Worm (Caenorhabditis elegans) whole organism, L1 larva: Measurements from ENCODE around the gene gadr-2.

ENCODE experiments used
- C04F5.9 ChIP-seq: sonication (generic microtip); optimal IDR thresholded peaks from 2 replicates; lab custom pipeline; 2016; ENCODE audit warnings: missing genetic modification characterization, missing compliant biosample characterization
- C16A3.4 ChIP-seq: fragments of 150-350 bp; optimal IDR thresholded peaks from 2 replicates; lab custom pipeline; 2014; ENCODE audit warnings: missing biosample characterization, missing genetic modification characterization
- C34B4.2 ChIP-seq: sonication (generic microtip); optimal IDR thresholded peaks from 2 replicates; lab custom pipeline; 2017; ENCODE audit warnings: mild to moderate bottlenecking, missing genetic modification characterization, missing compliant biosample characterization
- alr-1 ChIP-seq: fragments of 200-800 bp; sonication (Bioruptor generic); optimal IDR thresholded peaks from 2 replicates; lab custom pipeline; 2018; ENCODE audit warnings: borderline replicate concordance, mild to moderate bottlenecking, missing genetic modification characterization, missing compliant biosample characterization
- aly-2 ChIP-seq: fragments of 150-350 bp; optimal IDR thresholded peaks from 2 replicates; lab custom pipeline; 2014; ENCODE audit warnings: missing biosample characterization, missing genetic modification characterization
- ama-1 ChIP-seq: fragments of 150-350 bp; optimal IDR thresholded peaks from 2 replicates; lab custom pipeline; 2014
- blmp-1 ChIP-seq: fragments of 150-350 bp; optimal IDR thresholded peaks from 2 replicates; lab custom pipeline; 2014; ENCODE audit warnings: missing biosample characterization, missing genetic modification characterization
- ceh-63 ChIP-seq: fragments of 200-800 bp; sonication (Bioruptor generic); optimal IDR thresholded peaks from 2 replicates; lab custom pipeline; 2018; ENCODE audit warnings: mild to moderate bottlenecking, missing genetic modification characterization, missing compliant biosample characterization
- ceh-82 ChIP-seq, 3 experiments: fragments of 150-350 bp in 1 of 3; sonication (generic microtip) in 2 of 3; optimal IDR thresholded peaks; 2 replicates each; lab custom pipeline; 2014 to 2017; ENCODE audit warnings: missing biosample characterization in 3 of 3, missing genetic modification characterization in 3 of 3
- dpl-1 ChIP-seq, 3 experiments: fragments of 150-350 bp in 2 of 3; sonication (generic microtip) in 1 of 3; optimal IDR thresholded peaks; 2 replicates each; lab custom pipeline; 2014 to 2017; ENCODE audit warnings: missing biosample characterization in 3 of 3, missing genetic modification characterization in 3 of 3, missing genetic modification reagents in 3 of 3
- dsc-1 ChIP-seq: sonication (generic microtip); optimal IDR thresholded peaks from 2 replicates; lab custom pipeline; 2016; ENCODE audit warnings: mild to moderate bottlenecking, missing genetic modification characterization, missing compliant biosample characterization
- efl-1 ChIP-seq, 4 experiments: fragments of 150-350 bp; optimal IDR thresholded peaks in 3 of 4; peaks in 1 of 4; 1 replicate in 1 of 4; 2 replicates in 3 of 4; lab custom pipeline; 2014; ENCODE audit warnings: missing biosample characterization in 2 of 4, missing genetic modification characterization in 2 of 4, missing genetic modification reagents in 2 of 4
- elt-2 ChIP-seq: sonication (generic microtip); optimal IDR thresholded peaks from 2 replicates; lab custom pipeline; 2016; ENCODE audit warnings: missing genetic modification characterization, mild to moderate bottlenecking, inconsistent platforms, missing compliant biosample characterization, missing genetic modification reagents
- elt-3 ChIP-seq, 6 experiments: fragments of 150-350 bp in 1 of 6; sonication (generic microtip); optimal IDR thresholded peaks; 2 replicates each; lab custom pipeline; 2017 to 2018; ENCODE audit warnings: missing biosample characterization in 6 of 6, missing genetic modification characterization in 6 of 6, inconsistent platforms in 1 of 6
- fkh-8 ChIP-seq: sonication (generic microtip); optimal IDR thresholded peaks from 2 replicates; lab custom pipeline; 2016; ENCODE audit warnings: mild to moderate bottlenecking, missing genetic modification characterization, missing compliant biosample characterization
- fos-1 ChIP-seq: fragments of 150-350 bp; optimal IDR thresholded peaks from 2 replicates; lab custom pipeline; 2014; ENCODE audit warnings: missing biosample characterization, missing genetic modification characterization
- hlh-17 ChIP-seq: fragments of 200-800 bp; sonication (Bioruptor generic); optimal IDR thresholded peaks from 2 replicates; lab custom pipeline; 2018; ENCODE audit warnings: missing genetic modification characterization, mild to moderate bottlenecking, missing compliant biosample characterization, moderate library complexity, borderline replicate concordance
- irx-1 ChIP-seq: sonication (generic microtip); optimal IDR thresholded peaks from 2 replicates; lab custom pipeline; 2016; ENCODE audit warnings: missing genetic modification characterization, missing compliant biosample characterization
- isw-1 ChIP-seq: fragments of 200-800 bp; sonication (Bioruptor generic); IDR thresholded peaks from 2 replicates; pipeline ENCODE4 v1.3.6; 2022; ENCODE audit warnings: missing genetic modification characterization, missing compliant biosample characterization
- lin-14 ChIP-seq: fragments of 200-800 bp; sonication (Bioruptor generic); optimal IDR thresholded peaks from 2 replicates; lab custom pipeline; 2018; ENCODE audit warnings: mild to moderate bottlenecking, missing genetic modification characterization, moderate library complexity, missing compliant biosample characterization
- lir-3 ChIP-seq: sonication (generic microtip); optimal IDR thresholded peaks from 2 replicates; lab custom pipeline; 2016; ENCODE audit warnings: mild to moderate bottlenecking, missing genetic modification characterization, moderate library complexity, missing compliant biosample characterization; ENCODE audit not compliant: poor library complexity
- lsy-2 ChIP-seq, 2 experiments: fragments of 150-350 bp; optimal IDR thresholded peaks; 2 replicates each; lab custom pipeline; 2014; ENCODE audit warnings: missing biosample characterization in 2 of 2, missing genetic modification characterization in 2 of 2
- mdl-1 ChIP-seq, 2 experiments: fragments of 150-350 bp; optimal IDR thresholded peaks; 2 replicates each; lab custom pipeline; 2014 to 2017; ENCODE audit warnings: missing biosample characterization in 2 of 2, missing genetic modification characterization in 2 of 2, inconsistent platforms in 1 of 2
- mef-2 ChIP-seq: fragments of 150-350 bp; optimal IDR thresholded peaks from 2 replicates; lab custom pipeline; 2014; ENCODE audit warnings: missing biosample characterization, missing genetic modification characterization
- mep-1 ChIP-seq: fragments of 150-350 bp; optimal IDR thresholded peaks from 2 replicates; lab custom pipeline; 2014; ENCODE audit warnings: missing biosample characterization, missing genetic modification characterization
- nhr-12 ChIP-seq: sonication (generic microtip); optimal IDR thresholded peaks from 2 replicates; lab custom pipeline; 2017; ENCODE audit warnings: missing biosample characterization, missing genetic modification characterization
- nhr-19 ChIP-seq: fragments of 200-800 bp; sonication (Bioruptor generic); conservative IDR thresholded peaks from 2 replicates; pipeline ENCODE4 v1.3.6; 2022; ENCODE audit warnings: missing genetic modification characterization, missing compliant biosample characterization
- nhr-20 ChIP-seq: sonication (generic microtip); optimal IDR thresholded peaks from 2 replicates; lab custom pipeline; 2016; ENCODE audit warnings: mild to moderate bottlenecking, missing genetic modification characterization, missing compliant biosample characterization
- nhr-237 ChIP-seq: fragments of 150-350 bp; optimal IDR thresholded peaks from 2 replicates; lab custom pipeline; 2014; ENCODE audit warnings: missing biosample characterization, missing genetic modification characterization
- nhr-47 ChIP-seq: sonication (generic microtip); optimal IDR thresholded peaks from 2 replicates; lab custom pipeline; 2016; ENCODE audit warnings: mild to moderate bottlenecking, missing genetic modification characterization, moderate library complexity, missing compliant biosample characterization
- nhr-71 ChIP-seq: sonication (generic microtip); optimal IDR thresholded peaks from 2 replicates; lab custom pipeline; 2016; ENCODE audit warnings: mild to moderate bottlenecking, missing genetic modification characterization, moderate library complexity, missing compliant biosample characterization
- nhr-84 ChIP-seq: sonication (generic microtip); optimal IDR thresholded peaks from 2 replicates; lab custom pipeline; 2017; ENCODE audit warnings: missing biosample characterization, missing genetic modification characterization
- nhr-85 ChIP-seq: sonication (generic microtip); peaks from one replicate; lab custom pipeline; 2016; ENCODE audit warnings: missing genetic modification characterization, inconsistent platforms, missing compliant biosample characterization
- nhr-90 ChIP-seq: sonication (generic microtip); optimal IDR thresholded peaks from 2 replicates; lab custom pipeline; 2016; ENCODE audit warnings: mild to moderate bottlenecking, missing genetic modification characterization, missing compliant biosample characterization; ENCODE audit not compliant: poor library complexity
- pag-3 ChIP-seq: sonication (generic microtip); optimal IDR thresholded peaks from 2 replicates; lab custom pipeline; 2017; ENCODE audit warnings: missing genetic modification characterization, mild to moderate bottlenecking, missing compliant biosample characterization, antibody characterized with exemption, borderline replicate concordance; ENCODE audit not compliant: insufficient read depth
- pax-3 ChIP-seq: fragments of 200-800 bp; sonication (Bioruptor generic); optimal IDR thresholded peaks from 2 replicates; lab custom pipeline; 2018; ENCODE audit warnings: mild to moderate bottlenecking, missing genetic modification characterization, moderate library complexity, missing compliant biosample characterization
- pqm-1 ChIP-seq: sonication (generic microtip); optimal IDR thresholded peaks from 3 replicates; lab custom pipeline; 2017; ENCODE audit warnings: missing biosample characterization, missing genetic modification characterization
- snu-23 ChIP-seq: sonication (generic microtip); optimal IDR thresholded peaks from 2 replicates; lab custom pipeline; 2016; ENCODE audit warnings: missing genetic modification characterization, missing compliant biosample characterization
- sptf-1 ChIP-seq: fragments of 150-350 bp; optimal IDR thresholded peaks from 2 replicates; lab custom pipeline; 2014; ENCODE audit warnings: missing biosample characterization, missing genetic modification characterization
- swsn-7 ChIP-seq: sonication (generic microtip); optimal IDR thresholded peaks from 2 replicates; lab custom pipeline; 2016; ENCODE audit warnings: missing genetic modification characterization, missing compliant biosample characterization
- tlp-1 ChIP-seq: fragments of 150-350 bp; optimal IDR thresholded peaks from 2 replicates; lab custom pipeline; 2014; ENCODE audit warnings: missing biosample characterization, missing genetic modification characterization
- unc-130 ChIP-seq: fragments of 150-350 bp; optimal IDR thresholded peaks from 2 replicates; lab custom pipeline; 2017; ENCODE audit warnings: missing biosample characterization, missing genetic modification characterization, inconsistent platforms
- unc-30 ChIP-seq: sonication (generic microtip); optimal IDR thresholded peaks from 2 replicates; lab custom pipeline; 2017; ENCODE audit warnings: missing biosample characterization, missing genetic modification characterization
- zip-4 ChIP-seq: fragments of 200-800 bp; sonication (Bioruptor generic); optimal IDR thresholded peaks from 2 replicates; lab custom pipeline; 2018; ENCODE audit warnings: mild to moderate bottlenecking, missing genetic modification characterization, moderate library complexity, missing compliant biosample characterization

Gene gadr-2

DNA sequence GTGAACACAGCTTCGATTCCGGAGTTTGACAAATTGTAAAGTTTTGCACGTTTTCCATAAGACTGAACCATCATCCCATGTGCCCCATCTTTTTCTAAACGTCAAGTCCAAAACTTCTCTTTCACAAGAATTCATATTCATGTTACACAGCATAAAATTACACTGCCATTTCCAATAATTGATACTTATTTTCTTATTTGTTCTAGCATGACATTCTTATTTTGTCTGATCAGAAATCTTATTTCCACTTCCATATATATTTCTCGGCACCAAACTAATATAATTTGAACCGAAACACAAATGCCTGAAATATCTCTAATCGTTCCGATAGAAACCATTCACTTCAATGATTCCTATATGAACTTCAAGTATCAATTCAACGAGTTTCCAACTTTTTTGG is 1.0 kb upstream of the gadr-2 start, which contains the start of gene sru-2:
Gene sru-2 (plus strand): TSS at position 301 of the 400 bp plus-strand sequence.
- no peak for TF ChIP-seq nhr-19 (GFP tag; lab: Robert Waterston, UW)
- no peak for TF ChIP-seq mef-2 (tag; lab: Kevin White, UChicago)
- no peak for TF ChIP-seq nhr-84
- TF ChIP-seq aly-2 (tag; lab: Kevin White, UChicago) = no peak
- peak; percentile 26 for TF ChIP-seq fkh-8 (tag; lab: Kevin White, UChicago)
- no peak for TF ChIP-seq pqm-1
- no peak for TF ChIP-seq nhr-20 (tag; lab: Kevin White, UChicago)
- no peak for TF ChIP-seq lir-3 (tag; lab: Kevin White, UChicago)
- TF ChIP-seq, all 84 proteins: peak for 1

ce11 chrIV:9480936-9481335 is 4.0 kb downstream of the gadr-2 start, which contains the start of gene cng-3:
Gene cng-3 (minus strand): TSS chrIV:9481037.
- TF ChIP-seq tlp-1 = no peak
- TF ChIP-seq mef-2 (tag; lab: Kevin White, UChicago) = no peak
- peak; percentile 18 for TF ChIP-seq pax-3 (tag; lab: Kevin White, UChicago)
- TF ChIP-seq dpl-1 (GFP tag; optimal IDR thresholded peaks at IDR 0.05; lab: Kevin White, UChicago) = no peak
- TF ChIP-seq isw-1 = no peak
- TF ChIP-seq dsc-1 (tag; lab: Kevin White, UChicago) = peak; percentile 93
- TF ChIP-seq C04F5.9 (tag; lab: Kevin White, UChicago) = no peak
- TF ChIP-seq lin-14 (GFP tag; lab: Kevin White, UChicago) = no peak
- no peak for TF ChIP-seq zip-4 (GFP tag; lab: Kevin White, UChicago)
- TF ChIP-seq blmp-1 (tag; lab: Kevin White, UChicago) = no peak
- TF ChIP-seq lsy-2 (tag; optimal IDR thresholded peaks at IDR 0.05; lab: Kevin White, UChicago) = no peak
- no peak for TF ChIP-seq snu-23
- peak; percentile 15 for TF ChIP-seq fkh-8 (tag; lab: Kevin White, UChicago)

DNA sequence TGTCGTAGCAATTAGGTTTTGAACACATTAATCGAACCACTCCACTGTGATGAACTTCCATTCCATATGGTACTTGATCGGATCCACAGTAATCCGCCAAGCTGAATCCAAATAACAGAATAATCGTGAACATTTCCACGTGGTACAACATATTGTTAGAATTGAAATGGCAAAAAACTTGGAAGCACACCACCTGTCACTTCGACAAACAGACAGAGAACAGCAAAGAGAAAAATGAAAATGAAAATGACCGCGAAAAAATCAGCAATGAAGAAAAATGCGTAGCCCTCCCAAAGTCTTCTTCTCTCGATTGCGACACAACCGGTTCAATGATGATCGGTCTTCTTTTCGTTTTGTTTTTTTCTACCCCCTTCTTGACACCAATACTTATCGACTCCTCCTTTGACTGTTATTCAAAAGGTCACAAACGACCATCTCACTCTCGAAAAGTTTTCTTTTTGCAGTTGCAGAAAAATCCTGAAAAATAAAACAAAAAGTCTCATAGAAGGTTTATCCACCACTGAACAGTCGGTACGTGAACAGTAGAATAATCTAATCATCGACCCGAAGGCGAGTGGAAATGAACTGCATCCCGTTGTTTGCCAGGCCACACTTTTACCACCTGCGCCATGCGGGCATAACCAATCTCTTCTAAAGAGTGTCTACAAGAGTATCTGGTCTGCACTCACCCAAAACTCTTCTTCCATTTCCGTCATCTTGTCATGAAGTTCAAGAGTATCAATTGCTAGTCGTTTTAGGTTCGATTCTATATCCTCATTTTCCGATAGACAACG is 7.6 kb downstream of the gadr-2 start, which contains the start of gene wrt-3:
Gene wrt-3 (minus strand): TSS at position 322 of the 794 bp plus-strand sequence.
- TF ChIP-seq mdl-1 (tag; optimal IDR thresholded peaks at IDR 0.05; lab: Kevin White, UChicago) = peak in 1 of 2 experiments; percentile 45
- TF ChIP-seq mef-2 (tag; lab: Kevin White, UChicago) = no peak
- TF ChIP-seq dsc-1 (tag; lab: Kevin White, UChicago) = peak; percentile 27
- peak; percentile 24 for TF ChIP-seq nhr-20 (tag; lab: Kevin White, UChicago)
- TF ChIP-seq aly-2 (tag; lab: Kevin White, UChicago) = peak; percentile 39
- TF ChIP-seq ceh-63 (GFP tag; lab: Kevin White, UChicago) = no peak
- TF ChIP-seq C16A3.4 = peak; percentile 49
- TF ChIP-seq nhr-90 (tag; lab: Kevin White, UChicago) = peak; percentile 68
- peak; percentile 89 for TF ChIP-seq nhr-85 (tag; lab: Kevin White, UChicago)
- TF ChIP-seq lir-3 (tag; lab: Kevin White, UChicago) = peak; percentile 16
- peak; percentile 9 for TF ChIP-seq fkh-8 (tag; lab: Kevin White, UChicago)
- no peak for TF ChIP-seq fos-1 (tag; lab: Kevin White, UChicago)
- TF ChIP-seq nhr-71 (tag; lab: Kevin White, UChicago) = peak; percentile 57
- peak; percentile 89 for TF ChIP-seq blmp-1 (tag; lab: Kevin White, UChicago)
- TF ChIP-seq irx-1 (tag; lab: Kevin White, UChicago) = peak; percentile 43
- no peak for TF ChIP-seq sptf-1 (tag; lab: Kevin White, UChicago)
- peak in 3 of 6 experiments; percentile 3 to 43 (median 23) for TF ChIP-seq elt-3 (tag; optimal IDR thresholded peaks at IDR 0.05; lab: Kevin White, UChicago)
- peak; percentile 53 for TF ChIP-seq nhr-19 (GFP tag; lab: Robert Waterston, UW)
- TF ChIP-seq swsn-7 (tag; lab: Kevin White, UChicago) = peak; percentile 53
- TF ChIP-seq elt-2 (tag; lab: Kevin White, UChicago) = peak; percentile 14
- TF ChIP-seq pag-3 (tag; lab: Kevin White, UChicago) = peak; percentile 64
- no peak for TF ChIP-seq alr-1 (tag; lab: Kevin White, UChicago)
- TF ChIP-seq ceh-82 (tag; optimal IDR thresholded peaks at IDR 0.05; lab: Kevin White, UChicago) = peak in 2 of 3 experiments; percentile 10 to 40
- TF ChIP-seq unc-130 = no peak
- TF ChIP-seq nhr-12 (tag; lab: Kevin White, UChicago) = no peak
- peak; percentile 67 for TF ChIP-seq mep-1
- TF ChIP-seq C34B4.2 (tag; lab: Kevin White, UChicago) = no peak
- no peak for TF ChIP-seq hlh-17 (GFP tag; lab: Kevin White, UChicago)
- peak; percentile 65 for TF ChIP-seq nhr-47 (tag; lab: Kevin White, UChicago)
- peak; percentile 56 for TF ChIP-seq snu-23
- TF ChIP-seq unc-30 (tag; lab: Kevin White, UChicago) = no peak
- TF ChIP-seq ama-1 = no peak
- TF ChIP-seq dpl-1 (GFP tag; optimal IDR thresholded peaks at IDR 0.05; lab: Kevin White, UChicago) = peak in 1 of 3 experiments; percentile 29
- peak; percentile 22 to 43 for TF ChIP-seq efl-1 (optimal IDR thresholded peaks at IDR 0.05; lab: Kevin White, UChicago)
- peak in 1 of 2 experiments; percentile 93 for TF ChIP-seq efl-1 (GFP tag; optimal IDR thresholded peaks at IDR 0.05 in 1 of 2; lab: Kevin White, UChicago)
- TF ChIP-seq nhr-237 (tag; lab: Kevin White, UChicago) = no peak
